Fruit fly (Drosophila melanogaster) S2 (cell line): Measurements from ENCODE around the gene GluClalpha.

Source experiments
- CG8478 ChIP-seq: fragments of >200 bp; optimal IDR thresholded peaks from 2 replicates; lab custom pipeline; 2018
- CTCF ChIP-seq, 2 experiments: fragments of >200 bp; optimal IDR thresholded peaks; 2 replicates each; lab custom pipeline; 2018

GluClalpha gene

dm6 chr3R:19730415-19730814 lies at the start of gene GluClalpha:
GluClalpha (plus strand) TSS chr3R:19730715.
- TF ChIP-seq CG8478 (lab: Kevin White, UChicago) (no peak), CTCF (optimal IDR thresholded peaks at IDR 0.05; lab: Kevin White, UChicago) (no peak)

- TF ChIP-seq CG8478 (lab: Kevin White, UChicago) (no peak), CTCF (optimal IDR thresholded peaks at IDR 0.05; lab: Kevin White, UChicago) (no peak)
Observed at dm6 chr3R:19682424-19682823, 48.1 kb upstream of the GluClalpha start.

- TF ChIP-seq CTCF (optimal IDR thresholded peaks at IDR 0.05; lab: Kevin White, UChicago) = no peak
- no peak for TF ChIP-seq CG8478 (lab: Kevin White, UChicago)
Observed at dm6 chr3R:19703398-19703797, 27.1 kb upstream of the GluClalpha start.

dm6 chr3R:19715827-19716226 lies 14.7 kb upstream of the GluClalpha start, which contains the start of gene CG34286:
CG34286 (minus strand) TSS chr3R:19715927.
- TF ChIP-seq CG8478 (lab: Kevin White, UChicago) = no peak
- TF ChIP-seq CTCF (optimal IDR thresholded peaks at IDR 0.05; lab: Kevin White, UChicago) = no peak

- TF ChIP-seq CG8478 (lab: Kevin White, UChicago) (no peak), CTCF (optimal IDR thresholded peaks at IDR 0.05; lab: Kevin White, UChicago) (no peak)
Observed at dm6 chr3R:19725584-19725983, 4.9 kb upstream of the GluClalpha start.

dm6 chr3R:19727806-19728205 lies 2.7 kb upstream of the GluClalpha start:
- no peak for TF ChIP-seq CTCF (optimal IDR thresholded peaks at IDR 0.05; lab: Kevin White, UChicago)
- TF ChIP-seq CG8478 (lab: Kevin White, UChicago) = no peak

- TF ChIP-seq CG8478 (lab: Kevin White, UChicago) (no peak), CTCF (optimal IDR thresholded peaks at IDR 0.05; lab: Kevin White, UChicago) (no peak)
Observed at dm6 chr3R:19730953-19731482, 503 bp downstream of the GluClalpha start.

dm6 chr3R:19742893-19743292 lies 12.4 kb downstream of the GluClalpha start:
- no peak for TF ChIP-seq CTCF (optimal IDR thresholded peaks at IDR 0.05; lab: Kevin White, UChicago)
- TF ChIP-seq CG8478 (lab: Kevin White, UChicago) = no peak

dm6 chr3R:19773125-19773524 lies 42.6 kb downstream of the GluClalpha start, which contains the start of gene Acsx1L:
Acsx1L (minus strand) TSS chr3R:19773225.
- TF ChIP-seq CG8478 (lab: Kevin White, UChicago) (no peak), CTCF (optimal IDR thresholded peaks at IDR 0.05; lab: Kevin White, UChicago) (no peak)

- no peak for TF ChIP-seq CG8478 (lab: Kevin White, UChicago)
- TF ChIP-seq CTCF (optimal IDR thresholded peaks at IDR 0.05; lab: Kevin White, UChicago) = peak; percentile 60 to 67
Observed at dm6 chr3R:19774149-19774548, 43.6 kb downstream of the GluClalpha start.

- TF ChIP-seq CG8478 (lab: Kevin White, UChicago) (no peak), CTCF (optimal IDR thresholded peaks at IDR 0.05; lab: Kevin White, UChicago) (no peak)
Observed at dm6 chr3R:19777180-19777579, 46.7 kb downstream of the GluClalpha start, which contains the start of gene Acsx1R. Acsx1R (minus strand) TSS chr3R:19777280.

dm6 chr3R:19778065-19778800 lies 47.7 kb downstream of the GluClalpha start, which contains the start of gene Acsx2:
Acsx2 (plus strand) TSS chr3R:19778750.
- TF ChIP-seq CTCF (optimal IDR thresholded peaks at IDR 0.05; lab: Kevin White, UChicago) (peak; percentile 60 to 84), CG8478 (lab: Kevin White, UChicago) (no peak)

dm6 chr3R:19780946-19781345 lies 50.4 kb downstream of the GluClalpha start, which contains the start of gene Acsx3:
Acsx3 (plus strand) TSS chr3R:19781246.
- TF ChIP-seq CTCF (optimal IDR thresholded peaks at IDR 0.05; lab: Kevin White, UChicago) = no peak

- TF ChIP-seq CTCF (optimal IDR thresholded peaks at IDR 0.05; lab: Kevin White, UChicago) = no peak
- no peak for TF ChIP-seq CG8478 (lab: Kevin White, UChicago)
Observed at dm6 chr3R:19783290-19783689, 52.8 kb downstream of the GluClalpha start, which contains the start of gene Acsx4. Acsx4 (plus strand) TSS chr3R:19783522.

- TF ChIP-seq CTCF (optimal IDR thresholded peaks at IDR 0.05; lab: Kevin White, UChicago) (no peak), CG8478 (lab: Kevin White, UChicago) (no peak)
Observed at dm6 chr3R:19785451-19785850, 54.9 kb downstream of the GluClalpha start.
